Fruit fly (Drosophila melanogaster) whole organism, embryonic: ENCODE results near the gene fzy.
A peak's percentile ranks its signal among the peaks of the same experiment; 100 is the strongest.

Experiments
- Adf1 ChIP-seq: fragments of 200-800 bp; sonication (Bioruptor generic); IDR thresholded peaks from 2 replicates; pipeline ENCODE4 v1.3.6; 2022; ENCODE audit warnings: missing biosample characterization, missing genetic modification characterization
- CG10209 ChIP-seq: fragments of 200-800 bp; sonication (Bioruptor generic); optimal IDR thresholded peaks from 3 replicates; lab custom pipeline; 2017; ENCODE audit warnings: missing biosample characterization, mild to moderate bottlenecking, missing genetic modification characterization, missing genetic modification reagents
- CG10431 ChIP-seq: fragments of 200-800 bp; sonication (Bioruptor generic); optimal IDR thresholded peaks from 3 replicates; lab custom pipeline; 2018; ENCODE audit warnings: missing biosample characterization, mild to moderate bottlenecking, missing genetic modification characterization
- CG11085 ChIP-seq: fragments of 200-800 bp; sonication (Bioruptor generic); IDR thresholded peaks from 2 replicates; pipeline ENCODE4 v1.3.6; 2022; ENCODE audit warnings: missing biosample characterization, missing genetic modification characterization
- CG12104 ChIP-seq: fragments of 200-800 bp; sonication (Bioruptor generic); optimal IDR thresholded peaks from 3 replicates; lab custom pipeline; 2016; ENCODE audit warnings: missing biosample characterization, missing genetic modification characterization
- CG12391 ChIP-seq: fragments of 200-800 bp; sonication (Bioruptor generic); optimal IDR thresholded peaks from 3 replicates; lab custom pipeline; 2018; ENCODE audit warnings: missing biosample characterization, mild to moderate bottlenecking, missing genetic modification characterization, moderate library complexity
- CG12769 ChIP-seq: fragments of 200-800 bp; sonication (Bioruptor generic); optimal IDR thresholded peaks from 2 replicates; lab custom pipeline; 2019; ENCODE audit warnings: missing biosample characterization, mild to moderate bottlenecking, missing genetic modification characterization, moderate library complexity
- CG1602 ChIP-seq: fragments of 200-800 bp; sonication (Bioruptor generic); optimal IDR thresholded peaks from 3 replicates; lab custom pipeline; 2016; ENCODE audit warnings: missing biosample characterization, missing genetic modification characterization
- CG16779 ChIP-seq: fragments of 200-800 bp; sonication (Bioruptor generic); IDR thresholded peaks from 2 replicates; pipeline ENCODE4 v1.3.6; 2022; ENCODE audit warnings: missing biosample characterization, missing genetic modification characterization
- CG16813 ChIP-seq: fragments of 200-800 bp; sonication (Bioruptor generic); IDR thresholded peaks from 3 replicates; pipeline ENCODE4 v1.3.6; 2022; ENCODE audit warnings: missing biosample characterization, missing genetic modification characterization; ENCODE audit not compliant: partially characterized antibody
- CG32772 ChIP-seq: fragments of 200-800 bp; sonication (Bioruptor generic); IDR thresholded peaks from 2 replicates; pipeline ENCODE4 v1.3.6; 2022; ENCODE audit warnings: missing biosample characterization, missing genetic modification characterization
- CG42726 ChIP-seq: fragments of 200-800 bp; sonication (Bioruptor generic); IDR thresholded peaks from 2 replicates; pipeline ENCODE4 v1.3.6; 2022; ENCODE audit warnings: missing biosample characterization, missing genetic modification characterization; ENCODE audit not compliant: partially characterized antibody
- CG5180 ChIP-seq: fragments of 200-800 bp; sonication (Bioruptor generic); optimal IDR thresholded peaks from 3 replicates; lab custom pipeline; 2017; ENCODE audit warnings: missing biosample characterization, missing genetic modification characterization, mild to moderate bottlenecking, moderate library complexity, missing genetic modification reagents
- CG6854 ChIP-seq: fragments of 200-800 bp; sonication (Bioruptor generic); optimal IDR thresholded peaks from 3 replicates; lab custom pipeline; 2017; ENCODE audit warnings: missing biosample characterization, mild to moderate bottlenecking, missing genetic modification characterization
- CG7839 ChIP-seq: fragments of 200-800 bp; sonication (Bioruptor generic); optimal IDR thresholded peaks from 3 replicates; lab custom pipeline; 2018; ENCODE audit warnings: missing biosample characterization, mild to moderate bottlenecking, missing genetic modification characterization, moderate library complexity
- CG8089 ChIP-seq: fragments of 200-800 bp; sonication (Bioruptor generic); optimal IDR thresholded peaks from 3 replicates; lab custom pipeline; 2016; ENCODE audit warnings: missing biosample characterization, missing genetic modification characterization
- CG8478 ChIP-seq: fragments of >200 bp; optimal IDR thresholded peaks from 2 replicates; lab custom pipeline; 2018
- CG8944 ChIP-seq: fragments of 200-800 bp; sonication (Bioruptor generic); optimal IDR thresholded peaks from 3 replicates; lab custom pipeline; 2016; ENCODE audit warnings: missing biosample characterization, missing genetic modification characterization
- Dad ChIP-seq: fragments of 200-800 bp; sonication (Bioruptor generic); optimal IDR thresholded peaks from 3 replicates; lab custom pipeline; 2016; ENCODE audit warnings: missing biosample characterization, missing genetic modification characterization
- Dfd ChIP-seq, 2 experiments: fragments of >200 bp; optimal IDR thresholded peaks; 2 replicates each; lab custom pipeline; 2017; ENCODE audit warnings: missing biosample characterization in 2 of 2, missing genetic modification characterization in 2 of 2
- Doc3 ChIP-seq: fragments of 200-800 bp; sonication (Bioruptor generic); IDR thresholded peaks from 3 replicates; pipeline ENCODE4 v1.3.6; 2022; ENCODE audit warnings: missing biosample characterization, missing genetic modification characterization; ENCODE audit not compliant: partially characterized antibody
- Dp ChIP-seq: fragments of 200-800 bp; sonication (Bioruptor generic); optimal IDR thresholded peaks from 2 replicates; lab custom pipeline; 2018; ENCODE audit warnings: missing biosample characterization, mild to moderate bottlenecking, missing genetic modification characterization, moderate library complexity
- HLH4C ChIP-seq: fragments of 200-800 bp; sonication (Bioruptor generic); IDR thresholded peaks from 3 replicates; pipeline ENCODE4 v1.3.6; 2022; ENCODE audit warnings: missing biosample characterization, missing genetic modification characterization; ENCODE audit not compliant: partially characterized antibody
- HLH54F ChIP-seq: fragments of 200-800 bp; sonication (Bioruptor generic); optimal IDR thresholded peaks from 3 replicates; lab custom pipeline; 2016; ENCODE audit warnings: missing biosample characterization, missing genetic modification characterization
- Hmr ChIP-seq: fragments of 200-800 bp; sonication (Bioruptor generic); optimal IDR thresholded peaks from 3 replicates; lab custom pipeline; 2017; ENCODE audit warnings: mild to moderate bottlenecking, missing biosample characterization, missing genetic modification reagents, missing genetic modification characterization
- NK7.1 ChIP-seq: fragments of 200-800 bp; sonication (Bioruptor generic); optimal IDR thresholded peaks from 3 replicates; lab custom pipeline; 2016; ENCODE audit warnings: missing biosample characterization, missing genetic modification characterization
- PHDP ChIP-seq: fragments of 200-800 bp; sonication (Bioruptor generic); optimal IDR thresholded peaks from 3 replicates; lab custom pipeline; 2018; ENCODE audit warnings: missing biosample characterization, mild to moderate bottlenecking, missing genetic modification characterization, moderate library complexity
- Pdp1 ChIP-seq, 2 experiments: fragments of 200-800 bp; sonication (Bioruptor generic); optimal IDR thresholded peaks; 3 replicates each; lab custom pipeline; 2016; ENCODE audit warnings: missing biosample characterization in 2 of 2, missing genetic modification characterization in 2 of 2, mild to moderate bottlenecking in 1 of 2, moderate library complexity in 1 of 2
- Ptx1 ChIP-seq: fragments of 200-800 bp; sonication (Bioruptor generic); IDR thresholded peaks from 2 replicates; pipeline ENCODE4 v1.3.6; 2022; ENCODE audit warnings: missing biosample characterization, missing genetic modification characterization
- bsh ChIP-seq, 2 experiments: fragments of 200-800 bp; sonication (Bioruptor generic); optimal IDR thresholded peaks; 2 replicates each; lab custom pipeline; 2017 to 2018; ENCODE audit warnings: mild to moderate bottlenecking in 2 of 2, missing biosample characterization in 2 of 2, missing genetic modification characterization in 2 of 2, moderate library complexity in 1 of 2
- btn ChIP-seq: fragments of 200-800 bp; sonication (Bioruptor generic); optimal IDR thresholded peaks from 2 replicates; lab custom pipeline; 2016; ENCODE audit warnings: missing biosample characterization, missing genetic modification characterization
- chm ChIP-seq: fragments of 200-800 bp; sonication (Bioruptor generic); IDR thresholded peaks from 2 replicates; pipeline ENCODE4 v1.3.6; 2022; ENCODE audit warnings: missing biosample characterization, missing genetic modification characterization
- ci ChIP-seq: fragments of 200-800 bp; sonication (Bioruptor generic); IDR thresholded peaks from 3 replicates; pipeline ENCODE4 v1.3.6; 2022; ENCODE audit warnings: missing biosample characterization, missing genetic modification characterization
- crc ChIP-seq: fragments of 200-800 bp; sonication (Bioruptor generic); optimal IDR thresholded peaks from 2 replicates; lab custom pipeline; 2016; ENCODE audit warnings: missing biosample characterization, missing genetic modification characterization
- emc ChIP-seq: fragments of 200-800 bp; sonication (Bioruptor generic); optimal IDR thresholded peaks from 2 replicates; lab custom pipeline; 2016; ENCODE audit warnings: missing biosample characterization, missing genetic modification characterization
- hb ChIP-seq: fragments of 200-800 bp; sonication (Bioruptor generic); IDR thresholded peaks from 3 replicates; pipeline ENCODE4 v1.3.6; 2022; ENCODE audit warnings: missing biosample characterization, missing genetic modification characterization; ENCODE audit not compliant: partially characterized antibody
- hth ChIP-seq: fragments of >200 bp; optimal IDR thresholded peaks from 2 replicates; lab custom pipeline; 2017; ENCODE audit warnings: inconsistent platforms
- klu ChIP-seq: fragments of 200-800 bp; sonication (Bioruptor generic); IDR thresholded peaks from 2 replicates; pipeline ENCODE4 v1.3.6; 2022; ENCODE audit warnings: missing biosample characterization, missing genetic modification characterization
- lola ChIP-seq, 3 experiments: fragments of >200 bp in 2 of 3; fragments of 200-800 bp in 1 of 3; sonication (Bioruptor generic) in 1 of 3; optimal IDR thresholded peaks; 2 replicates each; lab custom pipeline; 2017 to 2019; ENCODE audit warnings: missing biosample characterization in 3 of 3, missing genetic modification characterization in 3 of 3, mild to moderate bottlenecking in 1 of 3, moderate library complexity in 1 of 3
- lov ChIP-seq, 2 experiments: fragments of 200-800 bp in 1 of 2; fragments of >200 bp in 1 of 2; sonication (Bioruptor generic) in 1 of 2; IDR thresholded peaks in 1 of 2; optimal IDR thresholded peaks in 1 of 2; 2 replicates in 1 of 2; 3 replicates in 1 of 2; pipeline versions ENCODE4 v1.3.6 to Lab custom; 2017 to 2022; ENCODE audit warnings: missing biosample characterization in 1 of 2, missing genetic modification characterization in 1 of 2
- nau ChIP-seq: fragments of 200-800 bp; sonication (Bioruptor generic); optimal IDR thresholded peaks from 3 replicates; lab custom pipeline; 2017; ENCODE audit warnings: missing biosample characterization, mild to moderate bottlenecking, missing genetic modification characterization, missing genetic modification reagents
- nerfin-2 ChIP-seq: fragments of 200-800 bp; sonication (Bioruptor generic); IDR thresholded peaks from 2 replicates; pipeline ENCODE4 v1.3.6; 2022; ENCODE audit warnings: missing biosample characterization, missing genetic modification characterization; ENCODE audit not compliant: partially characterized antibody
- peb ChIP-seq: fragments of 200-800 bp; sonication (Bioruptor generic); IDR thresholded peaks from 2 replicates; pipeline ENCODE4 v1.3.6; 2022; ENCODE audit warnings: missing biosample characterization, missing genetic modification characterization
- rib ChIP-seq: fragments of 200-800 bp; sonication (Bioruptor generic); IDR thresholded peaks from 2 replicates; pipeline ENCODE4 v1.3.6; 2022; ENCODE audit warnings: missing biosample characterization, missing genetic modification characterization
- trh ChIP-seq: fragments of 200-800 bp; sonication (Bioruptor generic); optimal IDR thresholded peaks from 2 replicates; lab custom pipeline; 2016; ENCODE audit warnings: missing biosample characterization, missing genetic modification characterization

Gene fzy

dm6 chr2L:16293703-16294233 is 17.0 kb upstream of the fzy start, which contains the start of gene Cyp303a1 (continued):
- no peak for TF ChIP-seq CG7839

- 0 out of 2 replicates have a peak, but pooled peaks have one; percentile 36 for TF ChIP-seq rib (GFP tag; lab: Robert Waterston, UW)
- peak; percentile 54 for TF ChIP-seq CG11085 (GFP tag; lab: Robert Waterston, UW)
- TF ChIP-seq CG8478 (lab: Kevin White, UChicago) = no peak
- TF ChIP-seq peb (GFP tag; lab: Robert Waterston, UW) = 0 out of 2 replicates have a peak, but pooled peaks have one; percentile 24
- no peak for TF ChIP-seq Dfd (GFP tag; optimal IDR thresholded peaks at IDR 0.05; lab: Kevin White, UChicago)
- no peak for TF ChIP-seq CG16779
- peak; percentile 30 for TF ChIP-seq NK7.1 (GFP tag; lab: Kevin White, UChicago)
- no peak for TF ChIP-seq CG10431
- no peak for TF ChIP-seq lov (optimal IDR thresholded peaks at IDR 0.05; lab: Kevin White, UChicago)
- no peak for TF ChIP-seq lov (GFP tag; IDR thresholded peaks at IDR 0.05; lab: Robert Waterston, UW)
- no peak for TF ChIP-seq hb (GFP tag; lab: Robert Waterston, UW)
- TF ChIP-seq nau (GFP tag; lab: Kevin White, UChicago) = no peak
- peak; percentile 64 for TF ChIP-seq CG1602 (GFP tag; lab: Kevin White, UChicago)
- no peak for TF ChIP-seq Adf1
- TF ChIP-seq CG5180 (GFP tag; lab: Kevin White, UChicago) = no peak
- TF ChIP-seq Pdp1 (GFP tag; optimal IDR thresholded peaks at IDR 0.05; lab: Kevin White, UChicago) = peak; percentile 53 to 74
- TF ChIP-seq CG12391 (tag; lab: Kevin White, UChicago) = peak; percentile 82
- no peak for TF ChIP-seq Doc3 (GFP tag; lab: Robert Waterston, UW)
- no peak; the same call in 1 of the 2 replicates for TF ChIP-seq klu (GFP tag; lab: Robert Waterston, UW)
- no peak for TF ChIP-seq CG8089 (GFP tag; lab: Kevin White, UChicago)
- TF ChIP-seq CG6854 (GFP tag; lab: Kevin White, UChicago) = peak; percentile 26
- TF ChIP-seq HLH54F (GFP tag; lab: Kevin White, UChicago) = peak; percentile 73
- TF ChIP-seq crc = peak; percentile 57
- no peak for TF ChIP-seq hth (lab: Kevin White, UChicago)
- TF ChIP-seq lola (GFP tag; optimal IDR thresholded peaks at IDR 0.05; lab: Kevin White, UChicago) = peak in 1 of 3 experiments; percentile 70
- peak; percentile 78 for TF ChIP-seq PHDP
- TF ChIP-seq Dad (GFP tag; lab: Kevin White, UChicago) = peak; percentile 28
- 0 out of 2 replicates have a peak, but pooled peaks have one; percentile 30 for TF ChIP-seq CG42726
- peak; percentile 78 for TF ChIP-seq CG12104 (GFP tag; lab: Kevin White, UChicago)
- peak; percentile 81 for TF ChIP-seq Ptx1
- no peak for TF ChIP-seq HLH4C (GFP tag; lab: Robert Waterston, UW)
- TF ChIP-seq btn (GFP tag; lab: Kevin White, UChicago) = no peak
- TF ChIP-seq bsh (GFP tag; optimal IDR thresholded peaks at IDR 0.05; lab: Kevin White, UChicago) = peak in 1 of 2 experiments; percentile 61
- TF ChIP-seq emc (GFP tag; lab: Kevin White, UChicago) = peak; percentile 13
- peak; percentile 81 for TF ChIP-seq CG32772 (GFP tag; lab: Robert Waterston, UW)
- peak; percentile 21 for TF ChIP-seq Dp (GFP tag; lab: Kevin White, UChicago)
- peak; percentile 80 for TF ChIP-seq ci (GFP tag; lab: Robert Waterston, UW)
- no peak for TF ChIP-seq CG16813 (GFP tag; lab: Robert Waterston, UW)
- peak; percentile 96 for TF ChIP-seq CG12769
- peak; percentile 28; the same call in 1 of the 2 replicates for TF ChIP-seq chm (GFP tag; lab: Robert Waterston, UW)
- TF ChIP-seq CG10209 (GFP tag; lab: Kevin White, UChicago) = no peak
- no peak for TF ChIP-seq nerfin-2 (GFP tag; lab: Robert Waterston, UW)
- peak; percentile 57 for TF ChIP-seq CG8944 (GFP tag; lab: Kevin White, UChicago)
- TF ChIP-seq Hmr (GFP tag; lab: Kevin White, UChicago) = no peak
- peak; percentile 25 for TF ChIP-seq trh (GFP tag; lab: Kevin White, UChicago)
These were observed 11.1 kb upstream of the fzy start, which contains the start of the genes heix and CG17328 for dm6 chr2L:16299466-16300311. TSS of gene heix (minus strand) at chr2L:16299858. TSS of gene CG17328 (plus strand) at chr2L:16299943.
